Worm (Caenorhabditis elegans) whole organism, L1 larva: ENCODE data around the gene sre-42.
A peak's percentile ranks its signal among the peaks of the same experiment; 100 is the strongest.

Source experiments
- C16A3.4 ChIP-seq: fragments of 150-350 bp; optimal IDR thresholded peaks from 2 replicates; lab custom pipeline; 2014; ENCODE audit warnings: missing biosample characterization, missing genetic modification characterization
- C34B4.2 ChIP-seq: sonication (generic microtip); optimal IDR thresholded peaks from 2 replicates; lab custom pipeline; 2017; ENCODE audit warnings: mild to moderate bottlenecking, missing genetic modification characterization, missing compliant biosample characterization
- F16B12.6 ChIP-seq: fragments of 150-350 bp; optimal IDR thresholded peaks from 2 replicates; lab custom pipeline; 2014; ENCODE audit warnings: missing biosample characterization, missing genetic modification characterization
- Y116A8C.19 ChIP-seq: sonication (generic microtip); optimal IDR thresholded peaks from 2 replicates; lab custom pipeline; 2016; ENCODE audit warnings: missing compliant biosample characterization, missing genetic modification characterization, borderline replicate concordance
- aha-1 ChIP-seq: fragments of 150-350 bp; optimal IDR thresholded peaks from 2 replicates; lab custom pipeline; 2014; ENCODE audit warnings: missing biosample characterization, missing genetic modification characterization
- alr-1 ChIP-seq: fragments of 200-800 bp; sonication (Bioruptor generic); optimal IDR thresholded peaks from 2 replicates; lab custom pipeline; 2018; ENCODE audit warnings: borderline replicate concordance, mild to moderate bottlenecking, missing genetic modification characterization, missing compliant biosample characterization
- aly-2 ChIP-seq: fragments of 150-350 bp; optimal IDR thresholded peaks from 2 replicates; lab custom pipeline; 2014; ENCODE audit warnings: missing biosample characterization, missing genetic modification characterization
- ama-1 ChIP-seq: fragments of 150-350 bp; optimal IDR thresholded peaks from 2 replicates; lab custom pipeline; 2014
- ceh-8 ChIP-seq: fragments of 200-800 bp; sonication (Bioruptor generic); optimal IDR thresholded peaks from 2 replicates; lab custom pipeline; 2018; ENCODE audit warnings: mild to moderate bottlenecking, missing genetic modification characterization, moderate library complexity, missing compliant biosample characterization
- ceh-90 ChIP-seq: sonication (generic microtip); optimal IDR thresholded peaks from 2 replicates; lab custom pipeline; 2016; ENCODE audit warnings: missing genetic modification characterization, missing compliant biosample characterization
- dpl-1 ChIP-seq, 3 experiments: fragments of 150-350 bp in 2 of 3; sonication (generic microtip) in 1 of 3; optimal IDR thresholded peaks; 2 replicates each; lab custom pipeline; 2014 to 2017; ENCODE audit warnings: missing biosample characterization in 3 of 3, missing genetic modification characterization in 3 of 3, missing genetic modification reagents in 3 of 3
- efl-1 ChIP-seq, 4 experiments: fragments of 150-350 bp; optimal IDR thresholded peaks in 3 of 4; peaks in 1 of 4; 1 replicate in 1 of 4; 2 replicates in 3 of 4; lab custom pipeline; 2014; ENCODE audit warnings: missing biosample characterization in 2 of 4, missing genetic modification characterization in 2 of 4, missing genetic modification reagents in 2 of 4
- efl-3 ChIP-seq: fragments of 200-800 bp; sonication (Bioruptor generic); optimal IDR thresholded peaks from 2 replicates; lab custom pipeline; 2018; ENCODE audit warnings: mild to moderate bottlenecking, missing genetic modification characterization, missing compliant biosample characterization
- egl-13 ChIP-seq: sonication (generic microtip); optimal IDR thresholded peaks from 2 replicates; lab custom pipeline; 2016; ENCODE audit warnings: missing genotype, missing genetic modification reagents, missing genetic modification characterization, missing compliant biosample characterization
- fkh-10 ChIP-seq: sonication (generic microtip); optimal IDR thresholded peaks from 2 replicates; lab custom pipeline; 2017; ENCODE audit warnings: missing biosample characterization, missing genetic modification reagents, missing genetic modification characterization
- fos-1 ChIP-seq: fragments of 150-350 bp; optimal IDR thresholded peaks from 2 replicates; lab custom pipeline; 2014; ENCODE audit warnings: missing biosample characterization, missing genetic modification characterization
- hlh-4 ChIP-seq: sonication (generic microtip); optimal IDR thresholded peaks from 2 replicates; lab custom pipeline; 2016; ENCODE audit warnings: mild to moderate bottlenecking, missing genetic modification characterization, missing compliant biosample characterization
- irx-1 ChIP-seq: sonication (generic microtip); optimal IDR thresholded peaks from 2 replicates; lab custom pipeline; 2016; ENCODE audit warnings: missing genetic modification characterization, missing compliant biosample characterization
- isw-1 ChIP-seq: fragments of 200-800 bp; sonication (Bioruptor generic); IDR thresholded peaks from 2 replicates; pipeline ENCODE4 v1.3.6; 2022; ENCODE audit warnings: missing genetic modification characterization, missing compliant biosample characterization
- lin-13 ChIP-seq: fragments of 150-350 bp; optimal IDR thresholded peaks from 2 replicates; lab custom pipeline; 2014; ENCODE audit warnings: missing biosample characterization, missing genetic modification reagents, missing genetic modification characterization
- lin-14 ChIP-seq: fragments of 200-800 bp; sonication (Bioruptor generic); optimal IDR thresholded peaks from 2 replicates; lab custom pipeline; 2018; ENCODE audit warnings: mild to moderate bottlenecking, missing genetic modification characterization, moderate library complexity, missing compliant biosample characterization
- lin-15B ChIP-seq: fragments of 150-350 bp; sonication (generic microtip); optimal IDR thresholded peaks from 3 replicates; lab custom pipeline; 2014; ENCODE audit warnings: missing biosample characterization, missing genetic modification characterization
- lin-35 ChIP-seq, 2 experiments: fragments of 150-350 bp; optimal IDR thresholded peaks; 2 replicates each; lab custom pipeline; 2014; ENCODE audit warnings: missing biosample characterization in 2 of 2, missing genetic modification characterization in 2 of 2, missing genetic modification reagents in 2 of 2
- lir-3 ChIP-seq: sonication (generic microtip); optimal IDR thresholded peaks from 2 replicates; lab custom pipeline; 2016; ENCODE audit warnings: mild to moderate bottlenecking, missing genetic modification characterization, moderate library complexity, missing compliant biosample characterization; ENCODE audit not compliant: poor library complexity
- mab-9 ChIP-seq: fragments of 200-800 bp; sonication (Bioruptor generic); IDR thresholded peaks from 2 replicates; pipeline ENCODE4 v1.3.6; 2022; ENCODE audit warnings: missing genetic modification reagents, missing genetic modification characterization, missing compliant biosample characterization
- mdl-1 ChIP-seq, 2 experiments: fragments of 150-350 bp; optimal IDR thresholded peaks; 2 replicates each; lab custom pipeline; 2014 to 2017; ENCODE audit warnings: missing biosample characterization in 2 of 2, missing genetic modification characterization in 2 of 2, inconsistent platforms in 1 of 2
- mef-2 ChIP-seq: fragments of 150-350 bp; optimal IDR thresholded peaks from 2 replicates; lab custom pipeline; 2014; ENCODE audit warnings: missing biosample characterization, missing genetic modification characterization
- nhr-12 ChIP-seq: sonication (generic microtip); optimal IDR thresholded peaks from 2 replicates; lab custom pipeline; 2017; ENCODE audit warnings: missing biosample characterization, missing genetic modification characterization
- nhr-19 ChIP-seq: fragments of 200-800 bp; sonication (Bioruptor generic); conservative IDR thresholded peaks from 2 replicates; pipeline ENCODE4 v1.3.6; 2022; ENCODE audit warnings: missing genetic modification characterization, missing compliant biosample characterization
- nhr-71 ChIP-seq: sonication (generic microtip); optimal IDR thresholded peaks from 2 replicates; lab custom pipeline; 2016; ENCODE audit warnings: mild to moderate bottlenecking, missing genetic modification characterization, moderate library complexity, missing compliant biosample characterization
- nhr-84 ChIP-seq: sonication (generic microtip); optimal IDR thresholded peaks from 2 replicates; lab custom pipeline; 2017; ENCODE audit warnings: missing biosample characterization, missing genetic modification characterization
- nhr-90 ChIP-seq: sonication (generic microtip); optimal IDR thresholded peaks from 2 replicates; lab custom pipeline; 2016; ENCODE audit warnings: mild to moderate bottlenecking, missing genetic modification characterization, missing compliant biosample characterization; ENCODE audit not compliant: poor library complexity
- pag-3 ChIP-seq: sonication (generic microtip); optimal IDR thresholded peaks from 2 replicates; lab custom pipeline; 2017; ENCODE audit warnings: missing genetic modification characterization, mild to moderate bottlenecking, missing compliant biosample characterization, antibody characterized with exemption, borderline replicate concordance; ENCODE audit not compliant: insufficient read depth
- sup-37 ChIP-seq: fragments of 200-800 bp; sonication (Bioruptor generic); optimal IDR thresholded peaks from 2 replicates; lab custom pipeline; 2018; ENCODE audit warnings: mild to moderate bottlenecking, missing genetic modification characterization, missing compliant biosample characterization
- unc-130 ChIP-seq: fragments of 150-350 bp; optimal IDR thresholded peaks from 2 replicates; lab custom pipeline; 2017; ENCODE audit warnings: missing biosample characterization, missing genetic modification characterization, inconsistent platforms
- unc-86 ChIP-seq: sonication (generic microtip); optimal IDR thresholded peaks from 2 replicates; lab custom pipeline; 2016; ENCODE audit warnings: missing genetic modification characterization, missing compliant biosample characterization
- vab-15 ChIP-seq: sonication (generic microtip); optimal IDR thresholded peaks from 2 replicates; lab custom pipeline; 2017; ENCODE audit warnings: missing genotype, mild to moderate bottlenecking, missing genetic modification characterization, missing compliant biosample characterization
- xbp-1 ChIP-seq: sonication (generic microtip); optimal IDR thresholded peaks from 2 replicates; lab custom pipeline; 2016; ENCODE audit warnings: missing genetic modification characterization, missing compliant biosample characterization
- zag-1 ChIP-seq: fragments of 150-350 bp; optimal IDR thresholded peaks from 2 replicates; lab custom pipeline; 2014; ENCODE audit warnings: missing biosample characterization, missing genetic modification characterization
- zip-4 ChIP-seq: fragments of 200-800 bp; sonication (Bioruptor generic); optimal IDR thresholded peaks from 2 replicates; lab custom pipeline; 2018; ENCODE audit warnings: mild to moderate bottlenecking, missing genetic modification characterization, moderate library complexity, missing compliant biosample characterization

The sre-42 gene

ce11 chrII:12386781-12387180 is at the start of gene sre-42:
sre-42 (minus strand) TSS chrII:12386881.
- no peak for TF ChIP-seq C16A3.4 (tag; lab: Kevin White, UChicago)
- TF ChIP-seq isw-1 (GFP tag; lab: Robert Waterston, UW) = no peak
- TF ChIP-seq lin-35 (GFP tag; optimal IDR thresholded peaks at IDR 0.05; lab: Kevin White, UChicago) = no peak
- TF ChIP-seq C34B4.2 (tag; lab: Kevin White, UChicago) = no peak
- no peak for TF ChIP-seq nhr-19 (GFP tag; lab: Robert Waterston, UW)
- no peak for TF ChIP-seq sup-37 (GFP tag; lab: Kevin White, UChicago)
- TF ChIP-seq lin-15B (tag; lab: Kevin White, UChicago) = no peak
- no peak for TF ChIP-seq fos-1 (tag; lab: Kevin White, UChicago)
- TF ChIP-seq F16B12.6 = no peak
- TF ChIP-seq unc-86 (tag; lab: Kevin White, UChicago) = no peak
- no peak for TF ChIP-seq ama-1 (lab: Kevin White, UChicago)
- TF ChIP-seq nhr-71 = peak; percentile 3
- peak; percentile 39 for TF ChIP-seq hlh-4 (tag; lab: Kevin White, UChicago)
- TF ChIP-seq, all 84 proteins: peak for 2

- TF ChIP-seq alr-1 (tag; lab: Kevin White, UChicago) (no peak), efl-1 (optimal IDR thresholded peaks at IDR 0.05; lab: Kevin White, UChicago) (no peak), efl-1 (GFP tag; optimal IDR thresholded peaks at IDR 0.05 in 1 of 2; lab: Kevin White, UChicago) (peak in 1 of 2 experiments; percentile 52)
- TF ChIP-seq, all 84 proteins: peak for 1
These were observed 48.7 kb upstream of the sre-42 start for ce11 chrII:12435202-12435872.

ce11 chrII:12432356-12432755 is 45.7 kb upstream of the sre-42 start, which contains the start of gene dct-12:
dct-12 (minus strand) TSS chrII:12432456.
- TF ChIP-seq nhr-12 (no peak), nhr-90 (no peak), ama-1 (lab: Kevin White, UChicago) (no peak), nhr-84 (tag; lab: Kevin White, UChicago) (no peak), pag-3 (tag; lab: Kevin White, UChicago) (no peak), dpl-1 (GFP tag; optimal IDR thresholded peaks at IDR 0.05; lab: Kevin White, UChicago) (no peak), irx-1 (tag; lab: Kevin White, UChicago) (no peak), vab-15 (tag; lab: Kevin White, UChicago) (no peak), aha-1 (no peak), zag-1 (tag; lab: Kevin White, UChicago) (no peak), fkh-10 (GFP tag; lab: Kevin White, UChicago) (no peak), aly-2 (tag; lab: Kevin White, UChicago) (no peak), efl-3 (GFP tag; lab: Kevin White, UChicago) (no peak), mdl-1 (tag; optimal IDR thresholded peaks at IDR 0.05; lab: Kevin White, UChicago) (no peak)

- TF ChIP-seq xbp-1 = no peak
- no peak for TF ChIP-seq Y116A8C.19 (tag; lab: Kevin White, UChicago)
- TF ChIP-seq efl-3 (GFP tag; lab: Kevin White, UChicago) = no peak
- no peak for TF ChIP-seq aha-1
- TF ChIP-seq unc-86 (tag; lab: Kevin White, UChicago) = no peak
- no peak for TF ChIP-seq dpl-1 (GFP tag; optimal IDR thresholded peaks at IDR 0.05; lab: Kevin White, UChicago)
- TF ChIP-seq mef-2 (tag; lab: Kevin White, UChicago) = no peak
- no peak for TF ChIP-seq mab-9 (GFP tag; lab: Robert Waterston, UW)
- no peak for TF ChIP-seq lin-13
- TF ChIP-seq lin-14 (GFP tag; lab: Kevin White, UChicago) = no peak
- TF ChIP-seq irx-1 (tag; lab: Kevin White, UChicago) = no peak
- no peak for TF ChIP-seq egl-13 (tag; lab: Kevin White, UChicago)
- TF ChIP-seq lir-3 (tag; lab: Kevin White, UChicago) = no peak
- no peak for TF ChIP-seq unc-130
- TF ChIP-seq isw-1 (GFP tag; lab: Robert Waterston, UW) = no peak
- no peak for TF ChIP-seq ama-1 (lab: Kevin White, UChicago)
- no peak for TF ChIP-seq ceh-90 (tag; lab: Kevin White, UChicago)
- no peak for TF ChIP-seq ceh-8 (GFP tag; lab: Kevin White, UChicago)
- no peak for TF ChIP-seq zip-4
These were observed 43.1 kb upstream of the sre-42 start, which contains the start of gene Y57A10C.8 for ce11 chrII:12429743-12430142. Y57A10C.8 (minus strand) TSS chrII:12429843.
